Fruit fly (Drosophila melanogaster) whole organism, embryonic: ENCODE results near the gene CG15480.
A peak's percentile ranks its signal among the peaks of the same experiment; 100 is the strongest.

ENCODE experiments used
- ATbp ChIP-seq: fragments of 200-800 bp; sonication (Bioruptor generic); optimal IDR thresholded peaks from 2 replicates; lab custom pipeline; 2017; ENCODE audit warnings: missing biosample characterization, mild to moderate bottlenecking, missing genetic modification characterization, missing genetic modification reagents
- Awh ChIP-seq: fragments of 200-800 bp; sonication (Bioruptor generic); IDR thresholded peaks from 2 replicates; pipeline ENCODE4, ENCODE4 v1.3.6; 2022; ENCODE audit warnings: missing biosample characterization, missing genetic modification characterization
- CG10209 ChIP-seq: fragments of 200-800 bp; sonication (Bioruptor generic); optimal IDR thresholded peaks from 3 replicates; lab custom pipeline; 2017; ENCODE audit warnings: missing biosample characterization, mild to moderate bottlenecking, missing genetic modification characterization, missing genetic modification reagents
- CG10366 ChIP-seq: fragments of 200-800 bp; sonication (Bioruptor generic); IDR thresholded peaks from 2 replicates; pipeline ENCODE4 v1.3.6; 2022; ENCODE audit warnings: missing biosample characterization, missing genetic modification characterization
- CG10565 ChIP-seq: fragments of 200-800 bp; sonication (Bioruptor generic); optimal IDR thresholded peaks from 3 replicates; lab custom pipeline; 2016; ENCODE audit warnings: missing biosample characterization, mild to moderate bottlenecking, missing genetic modification characterization
- CG11085 ChIP-seq: fragments of 200-800 bp; sonication (Bioruptor generic); IDR thresholded peaks from 2 replicates; pipeline ENCODE4 v1.3.6; 2022; ENCODE audit warnings: missing biosample characterization, missing genetic modification characterization
- CG12744 ChIP-seq: fragments of 200-800 bp; sonication (Bioruptor generic); optimal IDR thresholded peaks from 2 replicates; lab custom pipeline; 2016; ENCODE audit warnings: missing biosample characterization, missing genetic modification characterization
- CG13123 ChIP-seq: fragments of 200-800 bp; sonication (Bioruptor generic); optimal IDR thresholded peaks from 2 replicates; lab custom pipeline; 2016; ENCODE audit warnings: missing biosample characterization, missing genetic modification characterization
- CG13287 ChIP-seq: fragments of 200-800 bp; sonication (Bioruptor generic); IDR thresholded peaks from 2 replicates; pipeline ENCODE4 v1.3.6; 2022; ENCODE audit warnings: missing biosample characterization, missing genetic modification characterization; ENCODE audit not compliant: partially characterized antibody
- CG13624 ChIP-seq: fragments of 200-800 bp; sonication (Bioruptor generic); optimal IDR thresholded peaks from 2 replicates; lab custom pipeline; 2016; ENCODE audit warnings: missing biosample characterization, missing genetic modification characterization
- CG15073 ChIP-seq: fragments of 200-800 bp; sonication (Bioruptor generic); optimal IDR thresholded peaks from 2 replicates; lab custom pipeline; 2016; ENCODE audit warnings: missing biosample characterization, missing genetic modification characterization
- CG15696 ChIP-seq: fragments of 200-800 bp; sonication (Bioruptor generic); optimal IDR thresholded peaks from 2 replicates; lab custom pipeline; 2019; ENCODE audit warnings: missing biosample characterization, mild to moderate bottlenecking, missing genetic modification characterization, moderate library complexity
- CG3065 ChIP-seq: fragments of 200-800 bp; sonication (Bioruptor generic); optimal IDR thresholded peaks from 2 replicates; lab custom pipeline; 2016; ENCODE audit warnings: missing biosample characterization, missing genetic modification characterization
- CG34422 ChIP-seq: fragments of 200-800 bp; sonication (Bioruptor generic); IDR thresholded peaks from 3 replicates; pipeline ENCODE4 v1.3.6; 2022; ENCODE audit warnings: missing biosample characterization, missing genetic modification characterization
- CG3838 ChIP-seq: fragments of 200-800 bp; sonication (Bioruptor generic); optimal IDR thresholded peaks from 3 replicates; lab custom pipeline; 2016; ENCODE audit warnings: missing biosample characterization, missing genetic modification characterization
- CG5245 ChIP-seq: fragments of 200-800 bp; sonication (Bioruptor generic); optimal IDR thresholded peaks from 3 replicates; lab custom pipeline; 2016; ENCODE audit warnings: missing biosample characterization, missing genetic modification characterization
- CG7963 ChIP-seq: fragments of 200-800 bp; sonication (Bioruptor generic); IDR thresholded peaks from 3 replicates; pipeline ENCODE4 v1.3.6; 2022; ENCODE audit warnings: missing biosample characterization, missing genetic modification characterization; ENCODE audit not compliant: partially characterized antibody
- CG8089 ChIP-seq: fragments of 200-800 bp; sonication (Bioruptor generic); optimal IDR thresholded peaks from 3 replicates; lab custom pipeline; 2016; ENCODE audit warnings: missing biosample characterization, missing genetic modification characterization
- CG8290 ChIP-seq, 3 experiments: fragments of 200-800 bp; sonication (Bioruptor generic); optimal IDR thresholded peaks; 2 replicates each; lab custom pipeline; 2016 to 2019; ENCODE audit warnings: missing biosample characterization in 3 of 3, missing genetic modification characterization in 3 of 3, mild to moderate bottlenecking in 2 of 3, moderate library complexity in 1 of 3
- CG9215 ChIP-seq: fragments of 200-800 bp; sonication (Bioruptor generic); IDR thresholded peaks from 2 replicates; pipeline ENCODE4 v1.3.6; 2022; ENCODE audit warnings: missing biosample characterization, missing genetic modification characterization
- Dad ChIP-seq: fragments of 200-800 bp; sonication (Bioruptor generic); optimal IDR thresholded peaks from 3 replicates; lab custom pipeline; 2016; ENCODE audit warnings: missing biosample characterization, missing genetic modification characterization
- Hr51 ChIP-seq, 2 experiments: fragments of 200-800 bp; sonication (Bioruptor generic); optimal IDR thresholded peaks; 2 replicates in 1 of 2; 3 replicates in 1 of 2; lab custom pipeline; 2016 to 2018; ENCODE audit warnings: missing biosample characterization in 2 of 2, missing genetic modification characterization in 2 of 2, mild to moderate bottlenecking in 1 of 2, moderate library complexity in 1 of 2
- Hr78 ChIP-seq, 2 experiments: fragments of 200-800 bp in 1 of 2; fragments of >200 bp in 1 of 2; sonication (Bioruptor generic) in 1 of 2; optimal IDR thresholded peaks; 2 replicates each; lab custom pipeline; 2017 to 2019; ENCODE audit warnings: missing biosample characterization in 2 of 2, missing genetic modification characterization in 2 of 2, mild to moderate bottlenecking in 1 of 2, moderate library complexity in 1 of 2
- NK7.1 ChIP-seq: fragments of 200-800 bp; sonication (Bioruptor generic); optimal IDR thresholded peaks from 3 replicates; lab custom pipeline; 2016; ENCODE audit warnings: missing biosample characterization, missing genetic modification characterization
- Nf-YB ChIP-seq: fragments of 200-800 bp; sonication (Bioruptor generic); optimal IDR thresholded peaks from 3 replicates; lab custom pipeline; 2019; ENCODE audit warnings: missing biosample characterization, mild to moderate bottlenecking, missing genetic modification characterization, moderate library complexity
- Nf-YC ChIP-seq: fragments of 200-800 bp; optimal IDR thresholded peaks from 3 replicates; lab custom pipeline; 2019; ENCODE audit warnings: missing biosample characterization, mild to moderate bottlenecking, missing genetic modification characterization, moderate library complexity
- Oli ChIP-seq: fragments of 200-800 bp; sonication (Bioruptor generic); optimal IDR thresholded peaks from 2 replicates; lab custom pipeline; 2018; ENCODE audit warnings: missing biosample characterization, mild to moderate bottlenecking, missing genetic modification characterization, moderate library complexity
- Rfx ChIP-seq: fragments of 200-800 bp; sonication (Bioruptor generic); IDR thresholded peaks from 2 replicates; pipeline ENCODE4 v1.3.6; 2022; ENCODE audit warnings: missing biosample characterization, missing genetic modification characterization
- Trl ChIP-seq, 3 experiments: fragments of >200 bp in 2 of 3; fragments of 200-800 bp in 1 of 3; sonication (Bioruptor generic) in 1 of 3; optimal IDR thresholded peaks; 2 replicates in 1 of 3; 3 replicates in 2 of 3; lab custom pipeline; 2016 to 2017; ENCODE audit warnings: missing biosample characterization in 1 of 3, missing genetic modification characterization in 1 of 3
- Vsx1 ChIP-seq: fragments of 200-800 bp; sonication (Bioruptor generic); optimal IDR thresholded peaks from 2 replicates; lab custom pipeline; 2017; ENCODE audit warnings: missing biosample characterization, mild to moderate bottlenecking, missing genetic modification characterization, missing genetic modification reagents
- Xrp1 ChIP-seq: fragments of 200-800 bp; sonication (Bioruptor generic); IDR thresholded peaks from 2 replicates; pipeline ENCODE4 v1.3.6; 2022; ENCODE audit warnings: missing biosample characterization, missing genetic modification characterization
- abd-A ChIP-seq: fragments of 200-800 bp; sonication (Bioruptor generic); optimal IDR thresholded peaks from 3 replicates; lab custom pipeline; 2019; ENCODE audit warnings: missing biosample characterization, mild to moderate bottlenecking, missing genetic modification characterization, moderate library complexity
- al ChIP-seq: fragments of 200-800 bp; sonication (Bioruptor generic); IDR thresholded peaks from 2 replicates; pipeline ENCODE4 v1.3.6; 2022; ENCODE audit warnings: missing biosample characterization, missing genetic modification characterization
- crol ChIP-seq: fragments of 200-800 bp; sonication (Bioruptor generic); IDR thresholded peaks from 2 replicates; pipeline ENCODE4 v1.3.6; 2022; ENCODE audit warnings: missing biosample characterization, missing genetic modification characterization
- crp ChIP-seq, 2 experiments: fragments of 200-800 bp; sonication (Bioruptor generic); optimal IDR thresholded peaks; 2 replicates in 1 of 2; 3 replicates in 1 of 2; lab custom pipeline; 2017; ENCODE audit warnings: missing biosample characterization in 2 of 2, missing genetic modification characterization in 2 of 2, mild to moderate bottlenecking in 1 of 2, moderate library complexity in 1 of 2
- gro ChIP-seq: fragments of 200-800 bp; sonication (Bioruptor generic); optimal IDR thresholded peaks from 2 replicates; lab custom pipeline; 2016; ENCODE audit warnings: missing biosample characterization, missing genetic modification characterization
- hbn ChIP-seq: fragments of 200-800 bp; sonication (Bioruptor generic); IDR thresholded peaks from 2 replicates; pipeline ENCODE4 v1.3.6; 2022; ENCODE audit warnings: missing biosample characterization, missing genetic modification characterization; ENCODE audit not compliant: partially characterized antibody
- hkb ChIP-seq, 2 experiments: fragments of 200-800 bp in 1 of 2; fragments of >200 bp in 1 of 2; sonication (Bioruptor generic) in 1 of 2; IDR thresholded peaks in 1 of 2; optimal IDR thresholded peaks in 1 of 2; 2 replicates each; pipeline versions ENCODE4 v1.3.6 to Lab custom; 2017 to 2022; ENCODE audit warnings: missing biosample characterization in 1 of 2, missing genetic modification characterization in 1 of 2
- insv ChIP-seq, 2 experiments: fragments of 200-800 bp; sonication (Bioruptor generic); optimal IDR thresholded peaks; 3 replicates each; lab custom pipeline; 2016 to 2018; ENCODE audit warnings: missing biosample characterization in 2 of 2, missing genetic modification characterization in 2 of 2
- ken ChIP-seq: fragments of 200-800 bp; sonication (Bioruptor generic); IDR thresholded peaks from 3 replicates; pipeline ENCODE4 v1.3.6; 2022; ENCODE audit warnings: missing biosample characterization, missing genetic modification characterization
- mam ChIP-seq: fragments of 200-800 bp; sonication (Bioruptor generic); optimal IDR thresholded peaks from 3 replicates; lab custom pipeline; 2016; ENCODE audit warnings: missing biosample characterization, missing genetic modification characterization
- sens ChIP-seq: fragments of 200-800 bp; sonication (Bioruptor generic); peaks from one replicate; lab custom pipeline; 2016; ENCODE audit warnings: missing biosample characterization, missing genetic modification characterization
- slou ChIP-seq: fragments of 200-800 bp; sonication (Bioruptor generic); optimal IDR thresholded peaks from 3 replicates; lab custom pipeline; 2016; ENCODE audit warnings: missing biosample characterization, missing genetic modification characterization
- sna ChIP-seq: fragments of 200-800 bp; sonication (Bioruptor generic); IDR thresholded peaks from 2 replicates; pipeline ENCODE4 v1.3.6; 2022; ENCODE audit warnings: missing biosample characterization, missing genetic modification characterization; ENCODE audit not compliant: partially characterized antibody
- unc-4 ChIP-seq: fragments of 200-800 bp; sonication (Bioruptor generic); IDR thresholded peaks from 2 replicates; pipeline ENCODE4 v1.3.6; 2022; ENCODE audit warnings: missing biosample characterization, missing genetic modification characterization; ENCODE audit not compliant: partially characterized antibody
- vfl ChIP-seq: fragments of 200-800 bp; sonication (Bioruptor generic); optimal IDR thresholded peaks from 2 replicates; lab custom pipeline; 2016; ENCODE audit warnings: missing biosample characterization, missing genetic modification characterization
- wek ChIP-seq: fragments of 200-800 bp; sonication (Bioruptor generic); optimal IDR thresholded peaks from 3 replicates; lab custom pipeline; 2018; ENCODE audit warnings: missing biosample characterization, mild to moderate bottlenecking, missing genetic modification characterization, moderate library complexity
- zf30C ChIP-seq: fragments of 200-800 bp; sonication (Bioruptor generic); optimal IDR thresholded peaks from 3 replicates; lab custom pipeline; 2018; ENCODE audit warnings: missing biosample characterization, mild to moderate bottlenecking, missing genetic modification characterization

CG15480 gene

DNA sequence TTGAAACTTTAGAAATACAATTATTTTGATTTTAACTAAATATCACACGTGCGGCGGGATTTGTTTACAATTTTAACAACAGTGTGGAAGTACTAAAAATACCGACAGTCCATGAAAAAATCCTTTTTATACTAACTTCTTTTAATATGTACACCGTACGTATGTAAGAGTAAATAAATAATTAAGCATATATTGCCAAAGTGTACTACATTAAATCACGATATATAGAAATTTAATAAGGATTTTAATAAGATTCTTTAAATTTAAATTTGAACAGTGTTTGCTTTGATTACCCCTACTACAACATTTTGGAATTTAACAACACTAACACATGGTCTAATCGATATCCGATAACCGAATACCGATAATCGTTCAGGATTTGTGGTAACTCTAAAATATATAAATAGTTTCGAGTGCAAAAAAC lies 2.8 kb downstream of the CG15480 start, which contains the start of the genes Ski6 and CG16812 (continued):
- TF ChIP-seq CG13123 (peak; percentile 67), Xrp1 (GFP tag; lab: Robert Waterston, UW) (peak; percentile 76), Hr78 (GFP tag; optimal IDR thresholded peaks at IDR 0.05; lab: Kevin White, UChicago) (no peak), CG15696 (peak; percentile 73), gro (no peak), slou (GFP tag; lab: Kevin White, UChicago) (peak; percentile 39), ATbp (GFP tag; lab: Kevin White, UChicago) (no peak), NK7.1 (GFP tag; lab: Kevin White, UChicago) (no peak), ken (peak; percentile 50; the same call in 1 of the 3 replicates), CG10565 (GFP tag; lab: Kevin White, UChicago) (no peak), Rfx (GFP tag; lab: Robert Waterston, UW) (peak; percentile 73), Trl (optimal IDR thresholded peaks at IDR 0.05; lab: Kevin White, UChicago) (no peak), Trl (GFP tag; optimal IDR thresholded peaks at IDR 0.05; lab: Kevin White, UChicago) (peak; percentile 10), CG8290 (GFP tag; optimal IDR thresholded peaks at IDR 0.05; lab: Kevin White, UChicago) (peak; percentile 37), CG8290 (tag; optimal IDR thresholded peaks at IDR 0.05; lab: Kevin White, UChicago) (no peak), al (peak; percentile 58), CG10209 (GFP tag; lab: Kevin White, UChicago) (peak; percentile 37), CG8089 (GFP tag; lab: Kevin White, UChicago) (no peak), zf30C (GFP tag; lab: Kevin White, UChicago) (no peak), CG7963 (0 out of 3 replicates have a peak, but pooled peaks have one; percentile 18), crp (GFP tag; optimal IDR thresholded peaks at IDR 0.05; lab: Kevin White, UChicago) (peak in 1 of 2 experiments; percentile 62), Oli (peak; percentile 42), CG34422 (no peak), insv (GFP tag; optimal IDR thresholded peaks at IDR 0.05; lab: Kevin White, UChicago) (peak in 1 of 2 experiments; percentile 33), CG12744 (GFP tag; lab: Kevin White, UChicago) (no peak), CG11085 (GFP tag; lab: Robert Waterston, UW) (0 out of 2 replicates have a peak, but pooled peaks have one; percentile 26), CG13287 (GFP tag; lab: Robert Waterston, UW) (peak; percentile 65), CG3065 (GFP tag; lab: Kevin White, UChicago) (peak; percentile 10), wek (peak; percentile 93), CG15073 (GFP tag; lab: Kevin White, UChicago) (no peak), abd-A (no peak), unc-4 (peak; percentile 61), sna (GFP tag; lab: Robert Waterston, UW) (0 out of 2 replicates have a peak, but pooled peaks have one; percentile 21), hkb (optimal IDR thresholded peaks at IDR 0.05; lab: Kevin White, UChicago) (no peak), hkb (GFP tag; IDR thresholded peaks at IDR 0.05; lab: Robert Waterston, UW) (peak; percentile 69), mam (GFP tag; lab: Kevin White, UChicago) (no peak), CG13624 (GFP tag; lab: Kevin White, UChicago) (peak; percentile 31), CG9215 (GFP tag; lab: Robert Waterston, UW) (peak; percentile 50), sens (peak; percentile 94), Awh (GFP tag; lab: Robert Waterston, UW) (peak; percentile 71), hbn (peak; percentile 36; the same call in 1 of the 2 replicates), Nf-YB (GFP tag; lab: Kevin White, UChicago) (peak; percentile 47), Hr51 (GFP tag; optimal IDR thresholded peaks at IDR 0.05; lab: Kevin White, UChicago) (no peak), Vsx1 (GFP tag; lab: Kevin White, UChicago) (no peak), CG3838 (GFP tag; lab: Kevin White, UChicago) (no peak), vfl (GFP tag; lab: Kevin White, UChicago) (peak; percentile 10), Nf-YC (no peak), crol (GFP tag; lab: Robert Waterston, UW) (no peak), CG5245 (GFP tag; lab: Kevin White, UChicago) (peak; percentile 25), Dad (GFP tag; lab: Kevin White, UChicago) (no peak), CG10366 (GFP tag; lab: Robert Waterston, UW) (peak; percentile 64)
